Worm (Caenorhabditis elegans): ENCODE measurements around the gene acy-1.
"Not testable (repeated sequence)": the region's sequence is repeated elsewhere in the genome, so short reads cannot be mapped to it uniquely, and the experiment has no call there.

Gene acy-1

ce11 chrIII:4740820-4741219, 18.9 kb downstream of the acy-1 start:
- peak; percentile 78 for TF ChIP-seq fos-1 (tag; optimal IDR thresholded peaks at IDR 0.05)
- peak; percentile 29 for TF ChIP-seq crh-2 (tag; optimal IDR thresholded peaks at IDR 0.05)
- TF ChIP-seq nhr-129 (tag; optimal IDR thresholded peaks at IDR 0.05): peak; percentile 27
- peak in 1 of 2 experiments; percentile 28 for TF ChIP-seq lsy-2 (tag; optimal IDR thresholded peaks at IDR 0.05)
- no peak for TF ChIP-seq gmeb-1 (tag; optimal IDR thresholded peaks at IDR 0.05)
- no peak for TF ChIP-seq nhr-77 (tag; optimal IDR thresholded peaks at IDR 0.05)
- TF ChIP-seq nhr-12 (tag; optimal IDR thresholded peaks at IDR 0.05): no peak

- TF ChIP-seq ama-1 (optimal IDR thresholded peaks at IDR 0.05); egl-27 (tag; optimal IDR thresholded peaks at IDR 0.05); skn-1 (tag; optimal IDR thresholded peaks at IDR 0.05): not testable (repeated sequence)
Measured at ce11 chrIII:4742620-4743019, 20.7 kb downstream of the acy-1 start, which contains the start of gene twk-6. twk-6 (plus strand) TSS chrIII:4742920.

- TF ChIP-seq mdl-1 (tag; optimal IDR thresholded peaks at IDR 0.05) (no peak), ztf-1 (GFP tag; conservative IDR thresholded peaks at IDR 0.05) (no peak), sem-4 (tag; optimal IDR thresholded peaks at IDR 0.05) (no peak), nhr-12 (tag; optimal IDR thresholded peaks at IDR 0.05) (no peak), ztf-11 (tag; optimal IDR thresholded peaks at IDR 0.05) (no peak), unc-39 (tag; optimal IDR thresholded peaks at IDR 0.05) (no peak), nhr-6 (tag; optimal IDR thresholded peaks at IDR 0.05) (no peak), gmeb-1 (tag; optimal IDR thresholded peaks at IDR 0.05) (no peak)
Measured at ce11 chrIII:4745934-4746333, 24.0 kb downstream of the acy-1 start, which contains the start of gene F17C8.6. F17C8.6 (minus strand) TSS chrIII:4746034.

- TF ChIP-seq F13H6.1 (tag; optimal IDR thresholded peaks at IDR 0.05): no peak
- no peak for TF ChIP-seq egl-27 (tag; optimal IDR thresholded peaks at IDR 0.05)
- no peak for TF ChIP-seq Y55F3AM.14 (GFP tag; optimal IDR thresholded peaks at IDR 0.05)
- no peak for TF ChIP-seq nhr-11 (tag; optimal IDR thresholded peaks at IDR 0.05)
- no peak for TF ChIP-seq nhr-237 (tag; optimal IDR thresholded peaks at IDR 0.05)
- TF ChIP-seq nhr-23 (tag; optimal IDR thresholded peaks at IDR 0.05): no peak
- no peak for TF ChIP-seq fos-1 (tag; optimal IDR thresholded peaks at IDR 0.05)
- no peak for TF ChIP-seq crh-2 (tag; optimal IDR thresholded peaks at IDR 0.05)
- no peak for TF ChIP-seq nhr-12 (tag; optimal IDR thresholded peaks at IDR 0.05)
- no peak for TF ChIP-seq ceh-82 (tag; optimal IDR thresholded peaks at IDR 0.05)
- TF ChIP-seq ceh-16 (tag; optimal IDR thresholded peaks at IDR 0.05): no peak
Measured at ce11 chrIII:4748109-4748508, 26.2 kb downstream of the acy-1 start, which contains the start of gene col-89. col-89 (plus strand) TSS chrIII:4748127.

ce11 chrIII:4748666-4749065, 26.8 kb downstream of the acy-1 start:
- TF ChIP-seq nhr-237 (tag; optimal IDR thresholded peaks at IDR 0.05): no peak
- TF ChIP-seq nhr-10 (tag; optimal IDR thresholded peaks at IDR 0.05): no peak
- no peak for TF ChIP-seq mbf-1 (tag; optimal IDR thresholded peaks at IDR 0.05)
- TF ChIP-seq egl-27 (tag; optimal IDR thresholded peaks at IDR 0.05): no peak
- TF ChIP-seq F13H6.1 (tag; optimal IDR thresholded peaks at IDR 0.05): no peak
- TF ChIP-seq lin-39 (tag; optimal IDR thresholded peaks at IDR 0.05): no peak
- TF ChIP-seq ztf-1 (GFP tag; conservative IDR thresholded peaks at IDR 0.05): no peak
- TF ChIP-seq lin-11 (tag; optimal IDR thresholded peaks at IDR 0.05): no peak
- no peak for TF ChIP-seq peb-1 (tag; optimal IDR thresholded peaks at IDR 0.05)
- no peak for TF ChIP-seq R02D3.7 (tag; optimal IDR thresholded peaks at IDR 0.05)
- TF ChIP-seq unc-62 (GFP tag; optimal IDR thresholded peaks at IDR 0.05): no peak
- TF ChIP-seq unc-55 (GFP tag; optimal IDR thresholded peaks at IDR 0.05): no peak

- peak; percentile 91 to 98 for TF ChIP-seq lsy-2 (tag; optimal IDR thresholded peaks at IDR 0.05)
- peak; percentile 92 for TF ChIP-seq fos-1 (tag; optimal IDR thresholded peaks at IDR 0.05)
- TF ChIP-seq ceh-82 (tag; optimal IDR thresholded peaks at IDR 0.05): peak; percentile 57
- TF ChIP-seq unc-62 (GFP tag; optimal IDR thresholded peaks at IDR 0.05): peak; percentile 28
- TF ChIP-seq nhr-25 (tag; optimal IDR thresholded peaks at IDR 0.05): peak; percentile 95
- no peak for TF ChIP-seq elt-3 (tag; optimal IDR thresholded peaks at IDR 0.05)
- TF ChIP-seq snpc-4 (tag; optimal IDR thresholded peaks at IDR 0.05): peak; percentile 44
- peak; percentile 95 for TF ChIP-seq sma-3 (GFP tag; optimal IDR thresholded peaks at IDR 0.05)
- TF ChIP-seq R02D3.7 (tag; optimal IDR thresholded peaks at IDR 0.05): peak; percentile 97
- no peak for TF ChIP-seq mbf-1 (tag; optimal IDR thresholded peaks at IDR 0.05)
- no peak for TF ChIP-seq unc-39 (tag; optimal IDR thresholded peaks at IDR 0.05)
- peak; percentile 89 for TF ChIP-seq sma-9 (GFP tag; optimal IDR thresholded peaks at IDR 0.05)
- TF ChIP-seq sma-9 (tag; optimal IDR thresholded peaks at IDR 0.05): no peak
- no peak for TF ChIP-seq alr-1 (tag; optimal IDR thresholded peaks at IDR 0.05)
- peak; percentile 91 for TF ChIP-seq sem-4 (tag; optimal IDR thresholded peaks at IDR 0.05)
- TF ChIP-seq nhr-6 (tag; optimal IDR thresholded peaks at IDR 0.05): peak; percentile 91
- TF ChIP-seq ztf-4 (tag; optimal IDR thresholded peaks at IDR 0.05): peak; percentile 80
- TF ChIP-seq nhr-77 (tag; optimal IDR thresholded peaks at IDR 0.05): peak; percentile 51
- TF ChIP-seq crh-2 (tag; optimal IDR thresholded peaks at IDR 0.05): peak; percentile 94
- TF ChIP-seq nhr-129 (tag; optimal IDR thresholded peaks at IDR 0.05): peak; percentile 94
- no peak for TF ChIP-seq aly-2 (tag; optimal IDR thresholded peaks at IDR 0.05)
- peak; percentile 94 for TF ChIP-seq lin-13 (GFP tag; optimal IDR thresholded peaks at IDR 0.05)
- TF ChIP-seq lin-11 (tag; optimal IDR thresholded peaks at IDR 0.05): peak; percentile 89
- peak; percentile 80 for TF ChIP-seq egl-27 (tag; optimal IDR thresholded peaks at IDR 0.05)
- peak; percentile 97 for TF ChIP-seq unc-55 (GFP tag; optimal IDR thresholded peaks at IDR 0.05)
- TF ChIP-seq ama-1 (optimal IDR thresholded peaks at IDR 0.05): peak; percentile 64
- TF ChIP-seq ceh-16 (tag; optimal IDR thresholded peaks at IDR 0.05): peak; percentile 68
Measured at ce11 chrIII:4754001-4754561, 32.2 kb downstream of the acy-1 start, which contains the start of the genes rps-0 and rbg-3. rps-0 (minus strand) TSS chrIII:4754051. rbg-3 (plus strand) TSS chrIII:4754424.
